Fruit fly (Drosophila melanogaster): ENCODE measurements around the gene CG33270.

Gene CG33270

dm6 chr3L:11554338-11554737 lies 24.1 kb downstream of the CG33270 start (continued):
- no peak for TF ChIP-seq ham (GFP tag; IDR thresholded peaks at IDR 0.05)
- no peak for TF ChIP-seq wor (GFP tag; IDR thresholded peaks at IDR 0.05)

- TF ChIP-seq dmrt99B (tag; optimal IDR thresholded peaks at IDR 0.05), result no peak
- TF ChIP-seq CG4424 (GFP tag; optimal IDR thresholded peaks at IDR 0.05), result peak; percentile 98
Measured at dm6 chr3L:11553672-11554068, 24.8 kb downstream of the CG33270 start.

- TF ChIP-seq slou (GFP tag; optimal IDR thresholded peaks at IDR 0.05) (no peak), hbn (GFP tag; IDR thresholded peaks at IDR 0.05; ENCODE audit: partially characterized antibody) (peak; percentile 80), CG1529 (GFP tag; optimal IDR thresholded peaks at IDR 0.05) (peak; percentile 32), unpg (GFP tag; optimal IDR thresholded peaks at IDR 0.05) (peak; percentile 11), Hmx (GFP tag; optimal IDR thresholded peaks at IDR 0.05) (no peak), slbo (GFP tag; IDR thresholded peaks at IDR 0.05) (peak; percentile 29; the same call in 1 of the 2 replicates), CTCF (GFP tag; optimal IDR thresholded peaks at IDR 0.05) (peak; percentile 14), CG2712 (tag; optimal IDR thresholded peaks at IDR 0.05) (peak; percentile 34), trem (tag; optimal IDR thresholded peaks at IDR 0.05) (peak; percentile 14), CG17328 (GFP tag; IDR thresholded peaks at IDR 0.05) (0 out of 2 replicates have a peak, but pooled peaks have one; percentile 11), CG33213 (GFP tag; optimal IDR thresholded peaks at IDR 0.05) (no peak), CG11093 (GFP tag; IDR thresholded peaks at IDR 0.05) (no peak), gem (tag; optimal IDR thresholded peaks at IDR 0.05) (no peak), hkb (optimal IDR thresholded peaks at IDR 0.05) (no peak), hkb (GFP tag; IDR thresholded peaks at IDR 0.05) (no peak; the same call in 1 of the 2 replicates), dati (GFP tag; IDR thresholded peaks at IDR 0.05) (no peak), dmrt99B (tag; optimal IDR thresholded peaks at IDR 0.05) (no peak), CG7963 (GFP tag; IDR thresholded peaks at IDR 0.05; ENCODE audit: partially characterized antibody) (no peak), gsb (GFP tag; IDR thresholded peaks at IDR 0.05) (no peak), CG6272 (GFP tag; IDR thresholded peaks at IDR 0.05) (no peak), HLH3B (GFP tag; IDR thresholded peaks at IDR 0.05) (0 out of 2 replicates have a peak, but pooled peaks have one; percentile 11), tgo (GFP tag; IDR thresholded peaks at IDR 0.05) (no peak), Rx (GFP tag; IDR thresholded peaks at IDR 0.05) (no peak), CG14014 (GFP tag; IDR thresholded peaks at IDR 0.05) (peak; percentile 6; the same call in 1 of the 2 replicates), Fer2 (tag; optimal IDR thresholded peaks at IDR 0.05) (no peak), gfzf (GFP tag; optimal IDR thresholded peaks at IDR 0.05) (no peak), CG18764 (GFP tag; optimal IDR thresholded peaks at IDR 0.05) (no peak), CG17361 (GFP tag; IDR thresholded peaks at IDR 0.05) (peak; percentile 29; the same call in 1 of the 3 replicates), CG15479 (GFP tag; optimal IDR thresholded peaks at IDR 0.05) (peak; percentile 78), corto (GFP tag; optimal IDR thresholded peaks at IDR 0.05) (peak; percentile 70), CG3407 (GFP tag; optimal IDR thresholded peaks at IDR 0.05) (peak; percentile 1), gcm2 (GFP tag; optimal IDR thresholded peaks at IDR 0.05) (peak; percentile 26), CG30020 (tag; optimal IDR thresholded peaks at IDR 0.05) (no peak), wdn (GFP tag; IDR thresholded peaks at IDR 0.05) (0 out of 2 replicates have a peak, but pooled peaks have one; percentile 15), eyg (GFP tag; optimal IDR thresholded peaks at IDR 0.05) (no peak), CG7987 (GFP tag; optimal IDR thresholded peaks at IDR 0.05) (no peak), CG6854 (GFP tag; optimal IDR thresholded peaks at IDR 0.05) (peak; percentile 29), CG12104 (GFP tag; optimal IDR thresholded peaks at IDR 0.05) (no peak), CG11695 (GFP tag; IDR thresholded peaks at IDR 0.05) (no peak), Awh (GFP tag; IDR thresholded peaks at IDR 0.05) (no peak), CG33557 (GFP tag; optimal IDR thresholded peaks at IDR 0.05) (no peak), Atf3 (GFP tag; optimal IDR thresholded peaks at IDR 0.05) (no peak), CG17359 (tag; optimal IDR thresholded peaks at IDR 0.05) (peak; percentile 44), CG18476 (GFP tag; optimal IDR thresholded peaks at IDR 0.05) (no peak)
Measured at dm6 chr3L:11552996-11553671, 25.3 kb downstream of the CG33270 start.

Measured in whole organism, embryonic.